Worm (Caenorhabditis elegans) whole organism, late embryonic: ENCODE data around the gene his-40.

Experiments
- ceh-9 ChIP-seq: sonication (generic microtip); optimal IDR thresholded peaks from 2 replicates; lab custom pipeline; 2016; ENCODE audit warnings: mild to moderate bottlenecking, missing genetic modification characterization, inconsistent platforms, missing compliant biosample characterization
- unc-86 ChIP-seq: sonication (generic microtip); optimal IDR thresholded peaks from 2 replicates; lab custom pipeline; 2016; ENCODE audit warnings: missing genetic modification characterization, missing compliant biosample characterization

DNA sequence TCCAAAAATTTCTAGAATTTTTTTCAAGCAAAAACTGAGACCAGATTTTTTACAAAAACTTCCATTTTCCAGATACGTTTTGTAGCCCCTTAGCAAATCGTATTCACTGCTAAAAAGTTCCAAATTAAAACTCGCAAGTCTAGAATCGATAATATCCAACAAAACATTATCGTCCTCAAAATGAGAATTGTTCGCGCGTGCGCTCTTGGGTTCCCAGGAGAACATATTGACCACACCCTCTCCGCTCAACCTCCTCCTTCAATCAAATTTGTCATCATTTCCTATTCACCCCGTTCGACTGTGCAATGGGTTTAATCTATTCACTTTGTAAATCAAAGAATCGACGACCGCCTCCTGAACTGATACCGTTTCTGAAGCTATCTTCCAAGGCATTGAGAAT, 2.0 kb downstream of the his-40 start:
- TF ChIP-seq unc-86 (tag; lab: Kevin White, UChicago) (no peak), ceh-9 (tag; lab: Kevin White, UChicago) (no peak)
